Fruit fly (Drosophila melanogaster) whole organism, embryonic: Measurements from ENCODE around the gene RpS28a.

Experiments
- Ada2b ChIP-seq: fragments of 200-800 bp; sonication (Bioruptor generic); IDR thresholded peaks from 2 replicates; pipeline ENCODE4 v1.3.6; 2022; ENCODE audit warnings: missing biosample characterization, missing genetic modification characterization
- Asciz ChIP-seq: fragments of 200-800 bp; sonication (Bioruptor generic); optimal IDR thresholded peaks from 2 replicates; lab custom pipeline; 2017; ENCODE audit warnings: missing biosample characterization, mild to moderate bottlenecking, missing genetic modification characterization, missing genetic modification reagents
- B-H1 ChIP-seq: fragments of 200-800 bp; sonication (Bioruptor generic); IDR thresholded peaks from 3 replicates; pipeline ENCODE4 v1.3.6; 2022; ENCODE audit warnings: missing biosample characterization, missing genetic modification characterization
- CG11247 ChIP-seq: fragments of 200-800 bp; sonication (Bioruptor generic); IDR thresholded peaks from 2 replicates; pipeline ENCODE4 v1.3.6; 2022; ENCODE audit warnings: missing biosample characterization, missing genetic modification characterization
- CG12769 ChIP-seq: fragments of 200-800 bp; sonication (Bioruptor generic); optimal IDR thresholded peaks from 2 replicates; lab custom pipeline; 2019; ENCODE audit warnings: missing biosample characterization, mild to moderate bottlenecking, missing genetic modification characterization, moderate library complexity
- CG13123 ChIP-seq: fragments of 200-800 bp; sonication (Bioruptor generic); optimal IDR thresholded peaks from 2 replicates; lab custom pipeline; 2016; ENCODE audit warnings: missing biosample characterization, missing genetic modification characterization
- CG13287 ChIP-seq: fragments of 200-800 bp; sonication (Bioruptor generic); IDR thresholded peaks from 2 replicates; pipeline ENCODE4 v1.3.6; 2022; ENCODE audit warnings: missing biosample characterization, missing genetic modification characterization; ENCODE audit not compliant: partially characterized antibody
- CG14441 ChIP-seq: fragments of 200-800 bp; sonication (Bioruptor generic); IDR thresholded peaks from 2 replicates; pipeline ENCODE4 v1.3.6; 2022; ENCODE audit warnings: missing biosample characterization, missing genetic modification characterization
- CG15011 ChIP-seq: fragments of 200-800 bp; sonication (Bioruptor generic); optimal IDR thresholded peaks from 3 replicates; lab custom pipeline; 2018; ENCODE audit warnings: missing biosample characterization, mild to moderate bottlenecking, missing genetic modification characterization
- CG17612 ChIP-seq: fragments of 200-800 bp; sonication (Bioruptor generic); IDR thresholded peaks from 2 replicates; pipeline ENCODE4 v1.3.6; 2022; ENCODE audit warnings: missing biosample characterization, missing genetic modification characterization
- CG17829 ChIP-seq: fragments of 200-800 bp; optimal IDR thresholded peaks from 2 replicates; lab custom pipeline; 2019; ENCODE audit warnings: missing biosample characterization, mild to moderate bottlenecking, missing genetic modification characterization, moderate library complexity
- CG17912 ChIP-seq: fragments of 200-800 bp; sonication (Bioruptor generic); optimal IDR thresholded peaks from 2 replicates; lab custom pipeline; 2018; ENCODE audit warnings: missing biosample characterization, mild to moderate bottlenecking, missing genetic modification characterization
- CG18619 ChIP-seq: fragments of 200-800 bp; sonication (Bioruptor generic); optimal IDR thresholded peaks from 3 replicates; lab custom pipeline; 2017; ENCODE audit warnings: missing biosample characterization, mild to moderate bottlenecking, missing genetic modification characterization
- CG2116 ChIP-seq: fragments of 200-800 bp; sonication (Bioruptor generic); optimal IDR thresholded peaks from 3 replicates; lab custom pipeline; 2018; ENCODE audit warnings: missing biosample characterization, mild to moderate bottlenecking, missing genetic modification characterization
- CG2202 ChIP-seq: fragments of 200-800 bp; sonication (Bioruptor generic); optimal IDR thresholded peaks from 2 replicates; lab custom pipeline; 2018; ENCODE audit warnings: missing biosample characterization, mild to moderate bottlenecking, missing genetic modification characterization
- CG2889 ChIP-seq: fragments of 200-800 bp; sonication (Bioruptor generic); IDR thresholded peaks from 3 replicates; pipeline ENCODE4 v1.3.6; 2022; ENCODE audit warnings: missing biosample characterization, missing genetic modification characterization
- CG30403 ChIP-seq: fragments of 200-800 bp; sonication (Bioruptor generic); optimal IDR thresholded peaks from 3 replicates; lab custom pipeline; 2016; ENCODE audit warnings: missing biosample characterization, missing genetic modification characterization
- CG7357 ChIP-seq: fragments of 200-800 bp; sonication (Bioruptor generic); IDR thresholded peaks from 3 replicates; pipeline ENCODE4 v1.3.6; 2022; ENCODE audit warnings: missing biosample characterization, missing genetic modification characterization
- CG7839 ChIP-seq: fragments of 200-800 bp; sonication (Bioruptor generic); optimal IDR thresholded peaks from 3 replicates; lab custom pipeline; 2018; ENCODE audit warnings: missing biosample characterization, mild to moderate bottlenecking, missing genetic modification characterization, moderate library complexity
- Camta ChIP-seq: fragments of 200-800 bp; sonication (Bioruptor generic); optimal IDR thresholded peaks from 2 replicates; lab custom pipeline; 2016; ENCODE audit warnings: missing biosample characterization, missing genetic modification characterization
- Dp ChIP-seq: fragments of 200-800 bp; sonication (Bioruptor generic); optimal IDR thresholded peaks from 2 replicates; lab custom pipeline; 2018; ENCODE audit warnings: missing biosample characterization, mild to moderate bottlenecking, missing genetic modification characterization, moderate library complexity
- HHEX ChIP-seq: fragments of 200-800 bp; sonication (Bioruptor generic); optimal IDR thresholded peaks from 3 replicates; lab custom pipeline; 2017; ENCODE audit warnings: missing biosample characterization, mild to moderate bottlenecking, missing genetic modification characterization, missing genetic modification reagents
- HmgD ChIP-seq: fragments of 200-800 bp; sonication (Bioruptor generic); optimal IDR thresholded peaks from 3 replicates; lab custom pipeline; 2016; ENCODE audit warnings: missing biosample characterization, missing genetic modification characterization
- Lpt ChIP-seq: fragments of >200 bp; optimal IDR thresholded peaks from 2 replicates; lab custom pipeline; 2018; ENCODE audit warnings: missing biosample characterization, missing genetic modification characterization
- MESR4 ChIP-seq: fragments of 200-800 bp; sonication (Bioruptor generic); optimal IDR thresholded peaks from 2 replicates; lab custom pipeline; 2018; ENCODE audit warnings: missing biosample characterization, mild to moderate bottlenecking, missing genetic modification characterization, moderate library complexity
- Mrtf ChIP-seq: fragments of 200-800 bp; sonication (Bioruptor generic); IDR thresholded peaks from 3 replicates; pipeline ENCODE4 v1.3.6; 2022; ENCODE audit warnings: missing biosample characterization, missing genetic modification characterization
- Optix ChIP-seq: fragments of 200-800 bp; sonication (Bioruptor generic); IDR thresholded peaks from 3 replicates; pipeline ENCODE4 v1.3.6; 2022; ENCODE audit warnings: missing biosample characterization, missing genetic modification characterization
- Sox100B ChIP-seq: fragments of 200-800 bp; sonication (Bioruptor generic); optimal IDR thresholded peaks from 3 replicates; lab custom pipeline; 2018; ENCODE audit warnings: missing biosample characterization, mild to moderate bottlenecking, missing genetic modification characterization
- Sry-δ ChIP-seq: fragments of 200-800 bp; sonication (Bioruptor generic); optimal IDR thresholded peaks from 2 replicates; lab custom pipeline; 2016; ENCODE audit warnings: missing biosample characterization, missing genetic modification characterization
- Ssrp ChIP-seq: fragments of 200-800 bp; sonication (Bioruptor generic); optimal IDR thresholded peaks from 2 replicates; lab custom pipeline; 2018; ENCODE audit warnings: missing biosample characterization, mild to moderate bottlenecking, missing genetic modification characterization, moderate library complexity
- Usf ChIP-seq: fragments of 200-800 bp; sonication (Bioruptor generic); optimal IDR thresholded peaks from 2 replicates; lab custom pipeline; 2017; ENCODE audit warnings: missing genotype, missing biosample characterization, missing genetic modification characterization
- amos ChIP-seq: fragments of 200-800 bp; sonication (Bioruptor generic); IDR thresholded peaks from 2 replicates; pipeline ENCODE4 v1.3.6; 2022; ENCODE audit warnings: missing biosample characterization, missing genetic modification characterization; ENCODE audit not compliant: partially characterized antibody
- ap ChIP-seq: fragments of 200-800 bp; sonication (Bioruptor generic); IDR thresholded peaks from 2 replicates; pipeline ENCODE4 v1.3.6; 2022; ENCODE audit warnings: missing biosample characterization, missing genetic modification characterization
- ash1 ChIP-seq: fragments of 200-800 bp; sonication (Bioruptor generic); optimal IDR thresholded peaks from 2 replicates; lab custom pipeline; 2018; ENCODE audit warnings: missing biosample characterization, mild to moderate bottlenecking, missing genetic modification characterization
- bab2 ChIP-seq: fragments of 200-800 bp; sonication (Bioruptor generic); optimal IDR thresholded peaks from 2 replicates; lab custom pipeline; 2016; ENCODE audit warnings: missing biosample characterization, missing genetic modification characterization
- cad ChIP-seq: fragments of >200 bp; optimal IDR thresholded peaks from 2 replicates; lab custom pipeline; 2017; ENCODE audit warnings: missing biosample characterization, missing genetic modification characterization
- cg ChIP-seq: fragments of 200-800 bp; sonication (Bioruptor generic); optimal IDR thresholded peaks from 3 replicates; lab custom pipeline; 2019; ENCODE audit warnings: missing biosample characterization, mild to moderate bottlenecking, missing genetic modification characterization, moderate library complexity
- cwo ChIP-seq: fragments of 200-800 bp; sonication (Bioruptor generic); optimal IDR thresholded peaks from 3 replicates; lab custom pipeline; 2017; ENCODE audit warnings: missing biosample characterization, missing genetic modification characterization, mild to moderate bottlenecking, moderate library complexity, missing genetic modification reagents
- dati ChIP-seq: fragments of 200-800 bp; sonication (Bioruptor generic); IDR thresholded peaks from 2 replicates; pipeline ENCODE4 v1.3.6; 2022; ENCODE audit warnings: missing biosample characterization, missing genetic modification characterization
- esg ChIP-seq: fragments of 200-800 bp; sonication (Bioruptor generic); conservative IDR thresholded peaks from 2 replicates; pipeline ENCODE4 v1.3.6; 2022; ENCODE audit warnings: missing biosample characterization, missing genetic modification characterization
- gsb-n ChIP-seq: fragments of 200-800 bp; sonication (Bioruptor generic); optimal IDR thresholded peaks from 3 replicates; lab custom pipeline; 2018; ENCODE audit warnings: missing biosample characterization, mild to moderate bottlenecking, missing genetic modification characterization
- jigr1 ChIP-seq: fragments of 200-800 bp; sonication (Bioruptor generic); IDR thresholded peaks from 3 replicates; pipeline ENCODE4 v1.3.6; 2022; ENCODE audit warnings: missing biosample characterization, missing genetic modification characterization
- oc ChIP-seq: fragments of 200-800 bp; sonication (Bioruptor generic); optimal IDR thresholded peaks from 2 replicates; lab custom pipeline; 2018; ENCODE audit warnings: missing biosample characterization, mild to moderate bottlenecking, missing genetic modification characterization, moderate library complexity
- org-1 ChIP-seq: fragments of 200-800 bp; sonication (Bioruptor generic); optimal IDR thresholded peaks from 2 replicates; lab custom pipeline; 2017; ENCODE audit warnings: missing biosample characterization, missing genetic modification characterization
- p53 ChIP-seq: fragments of 200-800 bp; sonication (Bioruptor generic); optimal IDR thresholded peaks from 2 replicates; lab custom pipeline; 2016; ENCODE audit warnings: missing biosample characterization, missing genetic modification characterization
- row ChIP-seq: fragments of 200-800 bp; sonication (Bioruptor generic); IDR thresholded peaks from 3 replicates; pipeline ENCODE4 v1.3.6; 2022; ENCODE audit warnings: missing biosample characterization, missing genetic modification characterization
- shn ChIP-seq: fragments of 200-800 bp; sonication (Bioruptor generic); optimal IDR thresholded peaks from 3 replicates; lab custom pipeline; 2016; ENCODE audit warnings: missing biosample characterization, missing genetic modification characterization
- sisA ChIP-seq: fragments of 200-800 bp; sonication (Bioruptor generic); IDR thresholded peaks from 2 replicates; pipeline ENCODE4 v1.3.6; 2022; ENCODE audit warnings: missing biosample characterization, missing genetic modification characterization
- slou ChIP-seq: fragments of 200-800 bp; sonication (Bioruptor generic); optimal IDR thresholded peaks from 3 replicates; lab custom pipeline; 2016; ENCODE audit warnings: missing biosample characterization, missing genetic modification characterization
- tna ChIP-seq: fragments of 200-800 bp; sonication (Bioruptor generic); IDR thresholded peaks from 2 replicates; pipeline ENCODE4 v1.3.6; 2022; ENCODE audit warnings: missing biosample characterization, missing genetic modification characterization; ENCODE audit not compliant: partially characterized antibody
- ttk ChIP-seq: fragments of 200-800 bp; sonication (Bioruptor generic); IDR thresholded peaks from 2 replicates; pipeline ENCODE4 v2.1.2; 2022; ENCODE audit warnings: missing biosample characterization, missing genetic modification characterization
- twi ChIP-seq: fragments of 200-800 bp; optimal IDR thresholded peaks from 2 replicates; lab custom pipeline; 2019; ENCODE audit warnings: missing biosample characterization, mild to moderate bottlenecking, missing genetic modification characterization, moderate library complexity
- zen ChIP-seq: fragments of 200-800 bp; sonication (Bioruptor generic); optimal IDR thresholded peaks from 3 replicates; lab custom pipeline; 2018; ENCODE audit warnings: missing biosample characterization, mild to moderate bottlenecking, missing genetic modification characterization, moderate library complexity

Gene RpS28a

dm6 chr3R:30004648-30005047 lies 17.8 kb downstream of the RpS28a start, which contains the start of the genes Nlp and Nph (continued):
- TF ChIP-seq Ada2b: no peak
- no peak for TF ChIP-seq ash1 (GFP tag; lab: Kevin White, UChicago)
- no peak for TF ChIP-seq HHEX (GFP tag; lab: Kevin White, UChicago)
- TF ChIP-seq tna (GFP tag; lab: Robert Waterston, UW): peak; percentile 61
- TF ChIP-seq Camta (GFP tag; lab: Kevin White, UChicago): no peak
- TF ChIP-seq p53 (GFP tag; lab: Kevin White, UChicago): no peak
- TF ChIP-seq sisA (GFP tag; lab: Robert Waterston, UW): no peak
- peak; percentile 29 for TF ChIP-seq MESR4 (GFP tag; lab: Kevin White, UChicago)
- TF ChIP-seq gsb-n: no peak
- no peak for TF ChIP-seq CG13123 (GFP tag; lab: Kevin White, UChicago)
- TF ChIP-seq CG17912 (GFP tag; lab: Kevin White, UChicago): no peak
- TF ChIP-seq shn (GFP tag; lab: Kevin White, UChicago): no peak
- no peak for TF ChIP-seq CG14441
- no peak for TF ChIP-seq Asciz (GFP tag; lab: Kevin White, UChicago)
- TF ChIP-seq row (GFP tag; lab: Robert Waterston, UW): peak; percentile 60
- no peak for TF ChIP-seq jigr1 (GFP tag; lab: Robert Waterston, UW)
- TF ChIP-seq Dp (GFP tag; lab: Kevin White, UChicago): peak; percentile 34
- no peak for TF ChIP-seq Mrtf (GFP tag; lab: Robert Waterston, UW)
- TF ChIP-seq Sry-δ (GFP tag; lab: Kevin White, UChicago): peak; percentile 81
- peak; percentile 76 for TF ChIP-seq amos (GFP tag; lab: Robert Waterston, UW)
- no peak for TF ChIP-seq Usf (GFP tag; lab: Kevin White, UChicago)
- TF ChIP-seq ttk (GFP tag; lab: Robert Waterston, UW): no peak
- no peak for TF ChIP-seq oc (tag; lab: Kevin White, UChicago)
- TF ChIP-seq slou (GFP tag; lab: Kevin White, UChicago): no peak
- no peak for TF ChIP-seq CG2202 (tag; lab: Kevin White, UChicago)
- TF ChIP-seq Sox100B (GFP tag; lab: Kevin White, UChicago): no peak
- no peak for TF ChIP-seq Ssrp (tag; lab: Kevin White, UChicago)
- TF ChIP-seq CG18619: no peak
- peak; percentile 80 for TF ChIP-seq CG17829 (tag; lab: Kevin White, UChicago)
- peak; percentile 41 for TF ChIP-seq twi (tag; lab: Kevin White, UChicago)
- no peak for TF ChIP-seq cg (GFP tag; lab: Kevin White, UChicago)
- TF ChIP-seq bab2 (GFP tag; lab: Kevin White, UChicago): peak; percentile 16
- peak; percentile 95 for TF ChIP-seq CG13287
- TF ChIP-seq org-1 (GFP tag; lab: Kevin White, UChicago): no peak
- no peak for TF ChIP-seq esg (GFP tag; lab: Robert Waterston, UW)
- TF ChIP-seq Optix (GFP tag; lab: Robert Waterston, UW): no peak
- TF ChIP-seq CG11247 (GFP tag; lab: Robert Waterston, UW): no peak
- no peak for TF ChIP-seq HmgD (GFP tag; lab: Kevin White, UChicago)
- TF ChIP-seq CG7839 (tag; lab: Kevin White, UChicago): no peak
- TF ChIP-seq zen (tag; lab: Kevin White, UChicago): no peak
- TF ChIP-seq CG30403 (GFP tag; lab: Kevin White, UChicago): peak; percentile 40
- no peak for TF ChIP-seq CG15011 (GFP tag; lab: Kevin White, UChicago)
- no peak for TF ChIP-seq B-H1 (GFP tag; lab: Robert Waterston, UW)
- peak; percentile 33 for TF ChIP-seq cwo
- no peak for TF ChIP-seq dati
- TF ChIP-seq CG2116 (GFP tag; lab: Kevin White, UChicago): peak; percentile 93
- TF ChIP-seq CG17612 (GFP tag; lab: Robert Waterston, UW): no peak
- TF ChIP-seq CG2889: no peak
- no peak for TF ChIP-seq ap (GFP tag; lab: Robert Waterston, UW)
- no peak for TF ChIP-seq CG7357
- TF ChIP-seq CG12769: no peak
- TF ChIP-seq cad (GFP tag; lab: Kevin White, UChicago): no peak
- TF ChIP-seq Lpt (GFP tag; lab: Kevin White, UChicago): no peak
